Fruit fly (Drosophila melanogaster): ENCODE measurements around the gene beta-PheRS.
A peak's percentile ranks its signal among the peaks of the same experiment; 100 is the strongest.

Gene beta-PheRS

DNA sequence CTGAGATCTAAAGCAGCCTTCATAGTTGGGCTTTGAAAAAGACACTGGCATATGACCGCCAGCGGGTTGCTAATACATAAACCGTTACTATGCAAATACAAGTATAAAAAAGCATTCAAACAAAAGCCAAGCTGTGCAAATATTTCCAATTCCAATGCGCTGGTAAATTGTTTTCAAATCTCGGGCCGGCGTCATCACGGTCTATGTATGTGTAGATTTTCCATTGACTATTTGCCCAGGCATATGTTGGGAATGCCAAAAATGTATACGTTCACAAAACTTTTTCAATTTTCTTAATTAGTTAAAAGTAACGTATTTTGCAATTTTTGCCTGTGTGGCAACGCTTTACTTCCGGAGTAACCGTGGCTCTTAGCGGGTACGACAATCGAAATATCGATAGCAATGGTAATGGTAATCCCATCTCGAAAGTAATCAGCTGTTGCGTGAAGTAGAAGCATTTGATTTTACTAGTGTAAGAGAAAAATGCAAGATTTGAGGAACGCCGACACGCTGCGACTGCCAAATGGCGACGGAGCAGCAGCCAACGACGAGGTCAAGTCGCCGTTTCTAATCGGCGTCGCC lies 37.4 kb upstream of the beta-PheRS start, which contains the start of the genes CG34290 and Uck (continued):
- TF ChIP-seq CG3281 (GFP tag; optimal IDR thresholded peaks at IDR 0.05): peak; percentile 84
- TF ChIP-seq Spps (tag; optimal IDR thresholded peaks at IDR 0.05): peak; percentile 30
- no peak for TF ChIP-seq CG2889 (GFP tag; IDR thresholded peaks at IDR 0.05)
- peak; percentile 60 for TF ChIP-seq CG10431 (GFP tag; optimal IDR thresholded peaks at IDR 0.05)
- peak; percentile 41 for TF ChIP-seq Bdp1 (GFP tag; optimal IDR thresholded peaks at IDR 0.05)
- peak; percentile 88 for TF ChIP-seq trem (tag; optimal IDR thresholded peaks at IDR 0.05)
- peak; percentile 65 for TF ChIP-seq CG17802 (tag; optimal IDR thresholded peaks at IDR 0.05)
- TF ChIP-seq CG2120 (GFP tag; optimal IDR thresholded peaks at IDR 0.05): peak; percentile 61
- peak; percentile 54 for TF ChIP-seq grn (GFP tag; optimal IDR thresholded peaks at IDR 0.05)
- peak; percentile 82 for TF ChIP-seq sob (GFP tag; IDR thresholded peaks at IDR 0.05)
- no peak for TF ChIP-seq hth (optimal IDR thresholded peaks at IDR 0.05)
- TF ChIP-seq fd64A (GFP tag; optimal IDR thresholded peaks at IDR 0.05): peak; percentile 76
- TF ChIP-seq CG10274 (GFP tag; optimal IDR thresholded peaks at IDR 0.05): peak; percentile 68
- TF ChIP-seq CG4617 (GFP tag; optimal IDR thresholded peaks at IDR 0.05; ENCODE audit: borderline replicate concordance): peak; percentile 70
- peak; percentile 83 for TF ChIP-seq zen2 (GFP tag; IDR thresholded peaks at IDR 0.05; ENCODE audit: partially characterized antibody)
- TF ChIP-seq sisA (GFP tag; IDR thresholded peaks at IDR 0.05): no peak
- peak; percentile 28 for TF ChIP-seq CG12942 (GFP tag; optimal IDR thresholded peaks at IDR 0.05)
- peak; percentile 56 for TF ChIP-seq fd102C (GFP tag; optimal IDR thresholded peaks at IDR 0.05)
- TF ChIP-seq Dfd (GFP tag; optimal IDR thresholded peaks at IDR 0.05): no peak
- TF ChIP-seq CG11695 (GFP tag; IDR thresholded peaks at IDR 0.05): peak; percentile 44; the same call in 1 of the 3 replicates
- peak; percentile 68 for TF ChIP-seq CG13894 (tag; optimal IDR thresholded peaks at IDR 0.05)
- peak; percentile 63 for TF ChIP-seq CG18262 (tag; optimal IDR thresholded peaks at IDR 0.05)
- TF ChIP-seq CG6683 (GFP tag; optimal IDR thresholded peaks at IDR 0.05): peak; percentile 77
- peak in 1 of 2 experiments; percentile 61 for TF ChIP-seq bsh (GFP tag; optimal IDR thresholded peaks at IDR 0.05)
- TF ChIP-seq CG7963 (GFP tag; IDR thresholded peaks at IDR 0.05; ENCODE audit: partially characterized antibody): peak; percentile 45; the same call in 1 of the 3 replicates
- peak; percentile 85 for TF ChIP-seq hbn (GFP tag; IDR thresholded peaks at IDR 0.05; ENCODE audit: partially characterized antibody)
- TF ChIP-seq eve (GFP tag; optimal IDR thresholded peaks at IDR 0.05): no peak
- peak in 1 of 2 experiments; percentile 13 for TF ChIP-seq Hr78 (GFP tag; optimal IDR thresholded peaks at IDR 0.05)
- peak; percentile 78 for TF ChIP-seq HmgD (GFP tag; optimal IDR thresholded peaks at IDR 0.05)
- TF ChIP-seq CG3065 (GFP tag; optimal IDR thresholded peaks at IDR 0.05): peak; percentile 16
- TF ChIP-seq ewg (GFP tag; optimal IDR thresholded peaks at IDR 0.05): peak; percentile 62
- TF ChIP-seq Nf-YC (tag; optimal IDR thresholded peaks at IDR 0.05): peak; percentile 59
- peak; percentile 63 for TF ChIP-seq pho (GFP tag; optimal IDR thresholded peaks at IDR 0.05)
- TF ChIP-seq Sin3A (optimal IDR thresholded peaks at IDR 0.05): peak; percentile 62
- no peak for TF ChIP-seq run (tag; optimal IDR thresholded peaks at IDR 0.05)
- TF ChIP-seq ash1 (GFP tag; optimal IDR thresholded peaks at IDR 0.05): peak; percentile 83
- peak; percentile 54 for TF ChIP-seq CG8281 (tag; optimal IDR thresholded peaks at IDR 0.05)
- peak; percentile 57 for TF ChIP-seq fu2 (GFP tag; optimal IDR thresholded peaks at IDR 0.05)
- no peak for TF ChIP-seq wor (GFP tag; IDR thresholded peaks at IDR 0.05)
- no peak for TF ChIP-seq Tbp (GFP tag; optimal IDR thresholded peaks at IDR 0.05)
- TF ChIP-seq CG17385 (GFP tag; optimal IDR thresholded peaks at IDR 0.05): peak; percentile 84
- peak; percentile 42 for TF ChIP-seq sd (tag; optimal IDR thresholded peaks at IDR 0.05)
- peak; percentile 81 for TF ChIP-seq Scr (GFP tag; IDR thresholded peaks at IDR 0.05; ENCODE audit: partially characterized antibody)
- peak; percentile 70; the same call in 1 of the 3 replicates for TF ChIP-seq so (GFP tag; IDR thresholded peaks at IDR 0.05)
- TF ChIP-seq CG8359 (GFP tag; optimal IDR thresholded peaks at IDR 0.05; ENCODE audit: borderline replicate concordance): peak; percentile 63
- TF ChIP-seq HLH4C (GFP tag; IDR thresholded peaks at IDR 0.05; ENCODE audit: partially characterized antibody): peak; percentile 70
- TF ChIP-seq HHEX (GFP tag; optimal IDR thresholded peaks at IDR 0.05): peak; percentile 82
- TF ChIP-seq seq (GFP tag; IDR thresholded peaks at IDR 0.05): 0 out of 2 replicates have a peak, but pooled peaks have one; percentile 23
- TF ChIP-seq dmrt99B (tag; optimal IDR thresholded peaks at IDR 0.05): peak; percentile 65

Measured in whole organism, embryonic.